Worm (Caenorhabditis elegans): ENCODE data around the gene F14D7.8.
"Not testable (repeated sequence)": the region's sequence is repeated elsewhere in the genome, so short reads cannot be mapped to it uniquely, and the experiment has no call there.

Gene F14D7.8

ce11 chrV:14277456-14277855 lies 35.1 kb downstream of the F14D7.8 start:
- peak; percentile 43 for TF ChIP-seq snpc-1.3 (tag; optimal IDR thresholded peaks at IDR 0.05; ENCODE audit: insufficient read depth)
- TF ChIP-seq tbp1 (GFP tag; optimal IDR thresholded peaks at IDR 0.05) = peak; percentile 51
- TF ChIP-seq lin-26 (GFP tag; IDR thresholded peaks at IDR 0.05) = peak; percentile 53; the same call in 1 of the 2 replicates
- peak; percentile 55 for TF ChIP-seq madf-6 (GFP tag; IDR thresholded peaks at IDR 0.05)
- peak; percentile 25; the same call in 1 of the 2 replicates for TF ChIP-seq F33H1.4 (GFP tag; IDR thresholded peaks at IDR 0.05)
- TF ChIP-seq him-1 (tag; optimal IDR thresholded peaks at IDR 0.05) = peak; percentile 87
- 0 out of 2 replicates have a peak, but pooled peaks have one; percentile 19 for TF ChIP-seq B0019.2 (GFP tag; conservative IDR thresholded peaks at IDR 0.05)
- TF ChIP-seq attf-6 (GFP tag; IDR thresholded peaks at IDR 0.05) = peak; percentile 87; the same call in 1 of the 2 replicates
- peak; percentile 90 for TF ChIP-seq snpc-1.1 (tag; optimal IDR thresholded peaks at IDR 0.05; ENCODE audit: insufficient read depth)
- TF ChIP-seq lsl-1 (GFP tag; optimal IDR thresholded peaks at IDR 0.05) = peak; percentile 19
- peak; percentile 48 for TF ChIP-seq D2030.7 (GFP tag; IDR thresholded peaks at IDR 0.05)
- TF ChIP-seq snpc-4 (GFP tag; optimal IDR thresholded peaks at IDR 0.05) = peak; percentile 78
- peak; percentile 68 to 93 (median 85) for TF ChIP-seq snpc-4 (tag; optimal IDR thresholded peaks at IDR 0.05)
- TF ChIP-seq hsf-1 (GFP tag; IDR thresholded peaks at IDR 0.05) = 0 out of 2 replicates have a peak, but pooled peaks have one; percentile 23
- peak; percentile 52 for TF ChIP-seq mcd-1 (GFP tag; IDR thresholded peaks at IDR 0.05)

ce11 chrV:14274268-14274667 lies 38.3 kb downstream of the F14D7.8 start, which contains the start of gene F40G12.7:
TSS of gene F40G12.7 (plus strand) at chrV:14274568.
- TF ChIP-seq unc-130 (GFP tag; optimal IDR thresholded peaks at IDR 0.05); tbp1 (GFP tag; optimal IDR thresholded peaks at IDR 0.05); T26A5.8 (tag; optimal IDR thresholded peaks at IDR 0.05): not testable (repeated sequence)

DNA sequence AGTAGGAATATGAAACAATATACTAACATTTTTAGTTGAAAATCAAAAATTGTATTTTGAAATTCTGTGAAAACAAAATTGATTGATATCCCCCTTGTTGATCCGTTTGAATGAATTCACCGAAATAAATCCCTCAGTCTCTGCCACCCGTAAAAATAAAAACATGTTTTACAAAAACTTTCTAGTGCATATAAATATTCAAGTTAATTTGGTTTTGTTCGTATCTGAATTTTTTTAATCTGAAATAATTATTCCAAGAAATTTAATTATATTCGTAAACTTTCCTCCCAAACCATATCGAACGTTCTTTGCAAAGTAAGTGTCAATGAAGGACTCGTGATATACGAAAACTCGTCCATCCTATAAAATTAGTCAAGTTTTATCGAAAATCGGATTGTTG lies 39.6 kb downstream of the F14D7.8 start, which contains the start of gene F40G12.6:
TSS of gene F40G12.6 (minus strand) at position 101 of the 400 bp plus-strand sequence.
- no peak for TF ChIP-seq madf-10 (tag; optimal IDR thresholded peaks at IDR 0.05)
- TF ChIP-seq tbx-9 (tag; optimal IDR thresholded peaks at IDR 0.05; ENCODE audit: borderline replicate concordance) = no peak
- no peak for TF ChIP-seq nfya-2 (GFP tag; IDR thresholded peaks at IDR 0.05)
- TF ChIP-seq hrde-1 (tag; optimal IDR thresholded peaks at IDR 0.05; ENCODE audit: borderline replicate concordance) = no peak
- no peak for TF ChIP-seq athp-1 (tag; optimal IDR thresholded peaks at IDR 0.05)
- no peak for TF ChIP-seq hlh-12 (tag; optimal IDR thresholded peaks at IDR 0.05)
- TF ChIP-seq T26A5.8 (tag; optimal IDR thresholded peaks at IDR 0.05) = no peak
- no peak for TF ChIP-seq dpl-1 (GFP tag; optimal IDR thresholded peaks at IDR 0.05)
- TF ChIP-seq ceh-58 (GFP tag; IDR thresholded peaks at IDR 0.05) = no peak
- no peak for TF ChIP-seq bed-2 (GFP tag; IDR thresholded peaks at IDR 0.05)
- TF ChIP-seq ets-4 (GFP tag; optimal IDR thresholded peaks at IDR 0.05) = no peak
- TF ChIP-seq Y56A3A.18 (GFP tag; IDR thresholded peaks at IDR 0.05) = no peak
- no peak for TF ChIP-seq snpc-1.1 (tag; optimal IDR thresholded peaks at IDR 0.05; ENCODE audit: insufficient read depth)
- TF ChIP-seq F55B11.4 (tag; optimal IDR thresholded peaks at IDR 0.05; ENCODE audit: borderline replicate concordance, insufficient read depth) = no peak

DNA sequence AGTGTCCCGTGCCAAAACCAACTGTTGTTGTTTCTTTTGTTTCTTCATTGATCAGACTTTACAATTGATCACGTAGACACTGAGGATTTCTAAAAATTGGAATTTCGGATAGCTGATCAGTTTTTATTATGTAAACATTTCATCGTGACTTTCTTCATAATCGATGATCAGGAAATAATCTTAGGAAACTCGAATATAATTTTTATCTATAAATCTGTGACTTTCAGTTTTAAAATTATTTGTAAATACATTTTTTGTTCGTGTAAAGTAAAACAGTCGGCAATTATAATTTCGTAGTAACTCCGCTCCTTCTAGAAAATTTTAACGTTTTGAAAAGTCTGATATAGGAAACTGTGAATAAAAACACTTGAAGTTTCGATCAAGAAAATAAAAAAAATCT lies 41.9 kb downstream of the F14D7.8 start, which contains the start of gene F40G12.5:
TSS of gene F40G12.5 (minus strand) at position 101 of the 400 bp plus-strand sequence.
- TF ChIP-seq attf-6 (GFP tag; IDR thresholded peaks at IDR 0.05) (no peak), madf-3 (GFP tag; IDR thresholded peaks at IDR 0.05) (no peak), attf-3 (GFP tag; conservative IDR thresholded peaks at IDR 0.05) (no peak), cebp-1 (GFP tag; IDR thresholded peaks at IDR 0.05) (no peak), cebp-1 (tag; optimal IDR thresholded peaks at IDR 0.05) (no peak), D2030.7 (GFP tag; IDR thresholded peaks at IDR 0.05) (no peak), him-1 (tag; optimal IDR thresholded peaks at IDR 0.05) (no peak), mes-4 (tag; optimal IDR thresholded peaks at IDR 0.05) (no peak), let-607 (tag; optimal IDR thresholded peaks at IDR 0.05) (no peak), F33H1.4 (GFP tag; IDR thresholded peaks at IDR 0.05) (no peak), F22D6.2 (tag; optimal IDR thresholded peaks at IDR 0.05) (no peak), ceh-79 (tag; optimal IDR thresholded peaks at IDR 0.05) (no peak), B0035.1 (tag; optimal IDR thresholded peaks at IDR 0.05) (no peak), snpc-1.1 (tag; optimal IDR thresholded peaks at IDR 0.05; ENCODE audit: insufficient read depth) (no peak), rec-8 (tag; optimal IDR thresholded peaks at IDR 0.05) (no peak), snpc-4 (GFP tag; optimal IDR thresholded peaks at IDR 0.05) (no peak), snpc-4 (tag; optimal IDR thresholded peaks at IDR 0.05) (no peak), lin-40 (tag; optimal IDR thresholded peaks at IDR 0.05) (no peak), hlh-12 (tag; optimal IDR thresholded peaks at IDR 0.05) (no peak), F23B12.7 (tag; optimal IDR thresholded peaks at IDR 0.05; ENCODE audit: insufficient read depth) (no peak)

All from whole organism, young adult.